Worm (Caenorhabditis elegans) whole organism, young adult: Measurements from ENCODE around the gene yif-1.
A peak's percentile ranks its signal among the peaks of the same experiment; 100 is the strongest.

ENCODE experiments used
- B0019.2 ChIP-seq: fragments of 200-800 bp; sonication (Bioruptor generic); conservative IDR thresholded peaks from 2 replicates; pipeline ENCODE4 v1.3.6; 2022; ENCODE audit warnings: missing genetic modification reagents, missing genetic modification characterization, missing compliant biosample characterization
- B0336.3 ChIP-seq: fragments of 200-800 bp; sonication (Bioruptor generic); IDR thresholded peaks from 2 replicates; pipeline ENCODE4 v1.3.6; 2022; ENCODE audit warnings: missing genetic modification characterization, missing compliant biosample characterization
- F10E7.11 ChIP-seq: sonication (generic microtip); optimal IDR thresholded peaks from 2 replicates; lab custom pipeline; 2017; ENCODE audit warnings: mild to moderate bottlenecking, missing genetic modification characterization, moderate library complexity, missing compliant biosample characterization
- F37B4.10 ChIP-seq: fragments of 200-800 bp; sonication (Bioruptor generic); IDR thresholded peaks from 2 replicates; pipeline ENCODE4 v1.3.6; 2022; ENCODE audit warnings: missing genetic modification characterization, missing compliant biosample characterization
- F49E8.2 ChIP-seq: sonication (generic microtip); optimal IDR thresholded peaks from 3 replicates; lab custom pipeline; 2017; ENCODE audit warnings: missing genetic modification characterization, mild to moderate bottlenecking, missing compliant biosample characterization, antibody characterized with exemption, moderate library complexity; ENCODE audit not compliant: insufficient read depth
- F55B11.4 ChIP-seq: sonication (generic microtip); optimal IDR thresholded peaks from 2 replicates; lab custom pipeline; 2016; ENCODE audit warnings: missing compliant biosample characterization, missing genetic modification characterization, borderline replicate concordance; ENCODE audit not compliant: insufficient read depth
- K11D2.4 ChIP-seq: fragments of 200-800 bp; sonication (Bioruptor generic); IDR thresholded peaks from 2 replicates; pipeline ENCODE4 v1.3.6; 2022; ENCODE audit warnings: missing genetic modification reagents, missing genetic modification characterization, missing compliant biosample characterization
- K12H6.12 ChIP-seq: fragments of 200-800 bp; sonication (Bioruptor generic); optimal IDR thresholded peaks from 2 replicates; lab custom pipeline; 2018; ENCODE audit warnings: mild to moderate bottlenecking, missing genetic modification characterization, missing compliant biosample characterization
- T07F8.4 ChIP-seq: sonication (generic microtip); optimal IDR thresholded peaks from 2 replicates; lab custom pipeline; 2016; ENCODE audit warnings: mild to moderate bottlenecking, missing genetic modification characterization, moderate library complexity, missing compliant biosample characterization
- Y53F4B.3 ChIP-seq: fragments of 200-800 bp; sonication (Bioruptor generic); IDR thresholded peaks from 2 replicates; pipeline ENCODE4 v1.3.6; 2022; ENCODE audit warnings: missing genetic modification reagents, missing genetic modification characterization, missing compliant biosample characterization
- Y67H2A.10 ChIP-seq: fragments of 200-800 bp; sonication (Bioruptor generic); conservative IDR thresholded peaks from 2 replicates; pipeline ENCODE4 v1.3.6; 2022; ENCODE audit warnings: missing genetic modification reagents, missing genetic modification characterization, missing compliant biosample characterization
- Y79H2A.3 ChIP-seq: fragments of 200-800 bp; sonication (Bioruptor generic); conservative IDR thresholded peaks from 2 replicates; pipeline ENCODE4 v1.3.6; 2022; ENCODE audit warnings: missing genetic modification reagents, missing genetic modification characterization, missing compliant biosample characterization
- akir-1 ChIP-seq: fragments of 200-800 bp; sonication (Bioruptor generic); optimal IDR thresholded peaks from 2 replicates; lab custom pipeline; 2018; ENCODE audit warnings: mild to moderate bottlenecking, missing genetic modification characterization, moderate library complexity, missing compliant biosample characterization
- ama-1 ChIP-seq, 3 experiments: fragments of 150-350 bp in 1 of 3; sonication (generic microtip) in 2 of 3; optimal IDR thresholded peaks; 2 replicates each; lab custom pipeline; 2014 to 2018; ENCODE audit warnings: missing biosample characterization in 2 of 3, missing genetic modification characterization in 2 of 3, missing genetic modification reagents in 2 of 3
- aptf-2 ChIP-seq: fragments of 200-800 bp; sonication (Bioruptor generic); conservative IDR thresholded peaks from 2 replicates; pipeline ENCODE4 v1.3.6; 2022; ENCODE audit warnings: missing genetic modification reagents, missing genetic modification characterization, missing compliant biosample characterization
- attf-5 ChIP-seq: fragments of 200-800 bp; sonication (Bioruptor generic); optimal IDR thresholded peaks from 2 replicates; lab custom pipeline; 2018; ENCODE audit warnings: mild to moderate bottlenecking, missing genetic modification characterization, missing compliant biosample characterization
- attf-6 ChIP-seq: fragments of 200-800 bp; sonication (Bioruptor generic); IDR thresholded peaks from 2 replicates; pipeline ENCODE4 v1.3.6; 2022; ENCODE audit warnings: missing genetic modification reagents, missing genetic modification characterization, missing compliant biosample characterization
- bed-2 ChIP-seq: fragments of 200-800 bp; sonication (Bioruptor generic); IDR thresholded peaks from 2 replicates; pipeline ENCODE4 v1.3.6; 2022; ENCODE audit warnings: missing genetic modification reagents, missing genetic modification characterization, missing compliant biosample characterization
- cebp-1 ChIP-seq, 2 experiments: fragments of 200-800 bp in 1 of 2; sonication (Bioruptor generic) in 1 of 2; sonication (generic microtip) in 1 of 2; IDR thresholded peaks in 1 of 2; optimal IDR thresholded peaks in 1 of 2; 2 replicates each; pipeline versions ENCODE4 v1.3.6 to Lab custom; 2017 to 2022; ENCODE audit warnings: missing compliant biosample characterization in 2 of 2, missing genetic modification characterization in 2 of 2, mild to moderate bottlenecking in 1 of 2, missing genetic modification reagents in 1 of 2, moderate library complexity in 1 of 2
- ceh-27 ChIP-seq: fragments of 200-800 bp; sonication (Bioruptor generic); optimal IDR thresholded peaks from 2 replicates; lab custom pipeline; 2018; ENCODE audit warnings: mild to moderate bottlenecking, missing genetic modification characterization, moderate library complexity, missing compliant biosample characterization
- ceh-40 ChIP-seq: fragments of 200-800 bp; sonication (Bioruptor generic); IDR thresholded peaks from 2 replicates; pipeline ENCODE4 v1.3.6; 2022; ENCODE audit warnings: missing genetic modification characterization, missing compliant biosample characterization
- chd-7 ChIP-seq: sonication (generic microtip); optimal IDR thresholded peaks from 2 replicates; lab custom pipeline; 2016; ENCODE audit warnings: mild to moderate bottlenecking, missing genetic modification characterization, moderate library complexity, missing compliant biosample characterization
- dox-1 ChIP-seq: fragments of 200-800 bp; sonication (Bioruptor generic); IDR thresholded peaks from 2 replicates; pipeline ENCODE4 v1.3.6; 2022; ENCODE audit warnings: missing genetic modification reagents, missing genetic modification characterization, missing compliant biosample characterization
- dpff-1 ChIP-seq: sonication (generic microtip); optimal IDR thresholded peaks from 2 replicates; lab custom pipeline; 2017; ENCODE audit warnings: mild to moderate bottlenecking, missing genetic modification characterization, missing compliant biosample characterization
- efl-1 ChIP-seq: fragments of 150-350 bp; optimal IDR thresholded peaks from 2 replicates; lab custom pipeline; 2014; ENCODE audit warnings: missing biosample characterization, missing genetic modification reagents, missing genetic modification characterization
- egl-18 ChIP-seq: fragments of 200-800 bp; sonication (Bioruptor generic); IDR thresholded peaks from 2 replicates; pipeline ENCODE4 v1.3.6; 2022; ENCODE audit warnings: missing genetic modification reagents, missing genetic modification characterization, missing compliant biosample characterization
- egrh-3 ChIP-seq: fragments of 200-800 bp; sonication (Bioruptor generic); IDR thresholded peaks from 2 replicates; pipeline ENCODE4 v1.3.6; 2022; ENCODE audit warnings: missing genetic modification reagents, missing genetic modification characterization, missing compliant biosample characterization
- ekl-4 ChIP-seq: fragments of 200-800 bp; sonication (Bioruptor generic); IDR thresholded peaks from 2 replicates; pipeline ENCODE4 v1.3.6; 2022; ENCODE audit warnings: missing genetic modification reagents, missing genetic modification characterization, missing compliant biosample characterization
- hlh-12 ChIP-seq: sonication (generic microtip); optimal IDR thresholded peaks from 2 replicates; lab custom pipeline; 2016; ENCODE audit warnings: missing genetic modification characterization, missing compliant biosample characterization
- hlh-26 ChIP-seq: fragments of 200-800 bp; sonication (Bioruptor generic); conservative IDR thresholded peaks from 2 replicates; pipeline ENCODE4 v1.3.6; 2022; ENCODE audit warnings: missing genetic modification reagents, missing genetic modification characterization, missing compliant biosample characterization
- hmg-1.2 ChIP-seq: fragments of 200-800 bp; sonication (Bioruptor generic); IDR thresholded peaks from 2 replicates; pipeline ENCODE4 v1.3.6; 2022; ENCODE audit warnings: missing genetic modification reagents, missing genetic modification characterization, missing compliant biosample characterization
- let-607 ChIP-seq, 2 experiments: fragments of 200-800 bp in 1 of 2; sonication (Bioruptor generic) in 1 of 2; sonication (generic microtip) in 1 of 2; optimal IDR thresholded peaks; 2 replicates each; lab custom pipeline; 2016 to 2018; ENCODE audit warnings: mild to moderate bottlenecking in 2 of 2, missing compliant biosample characterization in 2 of 2, missing genetic modification characterization in 2 of 2, moderate library complexity in 2 of 2, missing genotype in 1 of 2
- lin-35 ChIP-seq, 3 experiments: fragments of 150-350 bp in 2 of 3; sonication (generic microtip) in 1 of 3; optimal IDR thresholded peaks; 2 replicates each; lab custom pipeline; 2014 to 2018; ENCODE audit warnings: missing biosample characterization in 3 of 3, missing genetic modification characterization in 3 of 3, missing genetic modification reagents in 3 of 3
- lin-40 ChIP-seq: sonication (generic microtip); optimal IDR thresholded peaks from 2 replicates; lab custom pipeline; 2016; ENCODE audit warnings: missing genetic modification characterization, mild to moderate bottlenecking, missing compliant biosample characterization, missing genotype, missing genetic modification reagents
- lin-54 ChIP-seq: fragments of 200-800 bp; sonication (Bioruptor generic); optimal IDR thresholded peaks from 2 replicates; lab custom pipeline; 2018; ENCODE audit warnings: mild to moderate bottlenecking, missing genetic modification characterization, missing compliant biosample characterization
- mcd-1 ChIP-seq: fragments of 200-800 bp; sonication (Bioruptor generic); IDR thresholded peaks from 2 replicates; pipeline ENCODE4 v1.3.6; 2022; ENCODE audit warnings: missing genetic modification reagents, missing genetic modification characterization, missing compliant biosample characterization
- mes-4 ChIP-seq: sonication (generic microtip); optimal IDR thresholded peaks from 2 replicates; lab custom pipeline; 2016; ENCODE audit warnings: missing genotype, missing genetic modification characterization, missing compliant biosample characterization
- nhr-80 ChIP-seq: sonication (generic microtip); optimal IDR thresholded peaks from 2 replicates; lab custom pipeline; 2016; ENCODE audit warnings: missing genetic modification characterization, missing compliant biosample characterization
- snpc-1.1 ChIP-seq: sonication (generic microtip); optimal IDR thresholded peaks from 2 replicates; lab custom pipeline; 2017; ENCODE audit warnings: missing genetic modification characterization, mild to moderate bottlenecking, missing compliant biosample characterization, antibody characterized with exemption, moderate library complexity, missing genotype, missing genetic modification reagents; ENCODE audit not compliant: insufficient read depth
- snpc-3.4 ChIP-seq: sonication (generic microtip); optimal IDR thresholded peaks from 2 replicates; lab custom pipeline; 2017; ENCODE audit warnings: missing genetic modification characterization, mild to moderate bottlenecking, missing compliant biosample characterization, antibody characterized with exemption, moderate library complexity, missing genotype, missing genetic modification reagents
- somi-1 ChIP-seq: fragments of 200-800 bp; sonication (Bioruptor generic); optimal IDR thresholded peaks from 2 replicates; lab custom pipeline; 2018; ENCODE audit warnings: mild to moderate bottlenecking, missing genetic modification characterization, missing compliant biosample characterization
- tbp1 ChIP-seq: fragments of 200-800 bp; sonication (Bioruptor generic); optimal IDR thresholded peaks from 2 replicates; lab custom pipeline; 2018; ENCODE audit warnings: mild to moderate bottlenecking, missing genetic modification characterization, missing compliant biosample characterization
- tlf-1 ChIP-seq: fragments of 200-800 bp; sonication (Bioruptor generic); optimal IDR thresholded peaks from 2 replicates; lab custom pipeline; 2018; ENCODE audit warnings: mild to moderate bottlenecking, missing genetic modification characterization, missing compliant biosample characterization
- ztf-18 ChIP-seq: sonication (generic microtip); optimal IDR thresholded peaks from 2 replicates; lab custom pipeline; 2016; ENCODE audit warnings: missing genotype, mild to moderate bottlenecking, missing genetic modification characterization, missing compliant biosample characterization
- ztf-26 ChIP-seq: sonication (generic microtip); optimal IDR thresholded peaks from 2 replicates; lab custom pipeline; 2017; ENCODE audit warnings: missing genetic modification characterization, missing compliant biosample characterization
- ztf-3 ChIP-seq: fragments of 200-800 bp; sonication (Bioruptor generic); optimal IDR thresholded peaks from 2 replicates; lab custom pipeline; 2018; ENCODE audit warnings: mild to moderate bottlenecking, missing genetic modification characterization, missing compliant biosample characterization

The yif-1 gene

DNA sequence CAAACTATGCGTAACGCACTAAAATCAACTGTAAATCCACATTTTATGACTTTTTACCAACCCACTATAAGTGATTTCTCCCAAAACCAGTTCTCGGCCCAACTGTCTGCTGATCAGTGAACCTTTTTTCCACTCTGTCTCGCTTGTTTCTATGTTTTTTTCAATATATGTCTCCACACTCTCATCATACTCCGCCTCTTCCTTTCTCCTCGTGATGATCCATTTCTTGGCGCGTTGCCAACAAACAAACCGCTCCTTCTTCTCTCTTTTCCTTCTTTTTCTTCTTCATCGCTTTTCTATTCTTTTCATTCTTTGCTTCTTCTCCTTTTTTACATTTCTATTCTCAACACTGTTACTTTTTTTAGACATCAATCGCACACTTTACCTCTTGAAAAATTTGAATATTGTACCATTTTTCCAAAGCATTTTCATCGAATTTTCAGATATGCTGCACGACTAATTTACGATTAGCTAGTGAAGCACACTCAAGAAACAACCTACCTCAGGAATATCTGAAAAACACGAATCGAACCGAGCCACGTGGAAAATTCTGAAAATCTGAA lies 11.4 kb downstream of the yif-1 start, which contains the start of gene T06E8.8:
TSS of gene T06E8.8 (plus strand) at position 513 of the 563 bp plus-strand sequence.
- TF ChIP-seq egrh-3 (GFP tag; lab: Robert Waterston, UW) (peak; percentile 25; the same call in 1 of the 2 replicates), lin-40 (tag; lab: Kevin White, UChicago) (peak; percentile 77), K11D2.4 (no peak), ceh-27 (GFP tag; lab: Kevin White, UChicago) (peak; percentile 25), F10E7.11 (no peak), egl-18 (GFP tag; lab: Robert Waterston, UW) (no peak), ama-1 (optimal IDR thresholded peaks at IDR 0.05; lab: Kevin White, UChicago) (no peak), ama-1 (GFP tag; optimal IDR thresholded peaks at IDR 0.05; lab: Kevin White, UChicago) (no peak), ztf-18 (tag; lab: Kevin White, UChicago) (no peak), ceh-40 (no peak), F49E8.2 (tag; lab: Kevin White, UChicago) (no peak), bed-2 (GFP tag; lab: Robert Waterston, UW) (no peak), chd-7 (no peak), mcd-1 (GFP tag; lab: Robert Waterston, UW) (peak; percentile 28; the same call in 1 of the 2 replicates), let-607 (tag; optimal IDR thresholded peaks at IDR 0.05; lab: Kevin White, UChicago) (no peak), F55B11.4 (tag; lab: Kevin White, UChicago) (no peak), somi-1 (GFP tag; lab: Kevin White, UChicago) (peak; percentile 75), Y79H2A.3 (GFP tag; lab: Robert Waterston, UW) (no peak), B0019.2 (no peak), hlh-12 (no peak), F37B4.10 (GFP tag; lab: Robert Waterston, UW) (no peak), K12H6.12 (tag; lab: Kevin White, UChicago) (peak; percentile 40), attf-6 (no peak), lin-35 (GFP tag; optimal IDR thresholded peaks at IDR 0.05; lab: Kevin White, UChicago) (peak in 1 of 3 experiments; percentile 25), Y53F4B.3 (GFP tag; lab: Robert Waterston, UW) (no peak), efl-1 (GFP tag; lab: Kevin White, UChicago) (no peak), hmg-1.2 (GFP tag; lab: Robert Waterston, UW) (peak; percentile 41; the same call in 1 of the 2 replicates), dpff-1 (no peak), snpc-3.4 (tag; lab: Kevin White, UChicago) (no peak), snpc-1.1 (tag; lab: Kevin White, UChicago) (no peak), T07F8.4 (tag; lab: Kevin White, UChicago) (no peak), dox-1 (no peak), ekl-4 (no peak), ztf-26 (tag; lab: Kevin White, UChicago) (peak; percentile 53), tlf-1 (no peak), attf-5 (GFP tag; lab: Kevin White, UChicago) (no peak), ztf-3 (GFP tag; lab: Kevin White, UChicago) (no peak), mes-4 (tag; lab: Kevin White, UChicago) (no peak), aptf-2 (GFP tag; lab: Robert Waterston, UW) (no peak), nhr-80 (tag; lab: Kevin White, UChicago) (no peak), Y67H2A.10 (no peak), B0336.3 (no peak), hlh-26 (GFP tag; lab: Robert Waterston, UW) (no peak), cebp-1 (GFP tag; IDR thresholded peaks at IDR 0.05; lab: Robert Waterston, UW) (no peak), cebp-1 (tag; optimal IDR thresholded peaks at IDR 0.05; lab: Kevin White, UChicago) (peak; percentile 42), akir-1 (no peak), lin-54 (no peak), tbp1 (GFP tag; lab: Kevin White, UChicago) (peak; percentile 24)
